Fruit fly (Drosophila melanogaster) whole organism, wandering third instar larva: Measurements from ENCODE around the gene slpr.

Experiments
- Abd-B ChIP-seq: fragments of >200 bp; optimal IDR thresholded peaks from 2 replicates; lab custom pipeline; 2017; ENCODE audit warnings: missing biosample characterization, missing genetic modification characterization
- CG32264 ChIP-seq: fragments of 200-800 bp; sonication (Bioruptor generic); optimal IDR thresholded peaks from 2 replicates; lab custom pipeline; 2016; ENCODE audit warnings: missing biosample characterization, missing genetic modification characterization
- CG9705 ChIP-seq: fragments of 200-800 bp; sonication (Bioruptor generic); optimal IDR thresholded peaks from 2 replicates; lab custom pipeline; 2018; ENCODE audit warnings: missing biosample characterization, mild to moderate bottlenecking, missing genetic modification characterization
- CrebA ChIP-seq: fragments of 200-800 bp; sonication (Bioruptor generic); optimal IDR thresholded peaks from 2 replicates; lab custom pipeline; 2016; ENCODE audit warnings: missing biosample characterization, mild to moderate bottlenecking, missing genetic modification characterization, borderline replicate concordance
- Dfd ChIP-seq: fragments of >200 bp; optimal IDR thresholded peaks from 2 replicates; lab custom pipeline; 2017; ENCODE audit warnings: missing biosample characterization, missing genetic modification characterization
- Dif ChIP-seq: fragments of 200-275, 200-300 bp; sonication (Bioruptor generic); optimal IDR thresholded peaks from 2 replicates; lab custom pipeline; 2018; ENCODE audit warnings: missing biosample characterization, missing genetic modification characterization; ENCODE audit not compliant: partially characterized antibody
- GATAd ChIP-seq: sonication (Bioruptor generic); optimal IDR thresholded peaks from 2 replicates; lab custom pipeline; 2016; ENCODE audit warnings: missing biosample characterization, missing genetic modification characterization
- Hnf4 ChIP-seq: fragments of 200-800 bp; sonication (Bioruptor generic); optimal IDR thresholded peaks from 2 replicates; lab custom pipeline; 2016; ENCODE audit warnings: missing biosample characterization, mild to moderate bottlenecking, missing genetic modification characterization
- Mio ChIP-seq: sonication (Bioruptor generic); optimal IDR thresholded peaks from 2 replicates; lab custom pipeline; 2016; ENCODE audit warnings: missing biosample characterization, missing genetic modification characterization
- Myc ChIP-seq: fragments of >200 bp; optimal IDR thresholded peaks from 2 replicates; lab custom pipeline; 2017
- N ChIP-seq: fragments of >200 bp; optimal IDR thresholded peaks from 2 replicates; lab custom pipeline; 2018; ENCODE audit warnings: missing biosample characterization, missing external identifiers, missing genetic modification characterization
- OdsH ChIP-seq: fragments of 200-800 bp; sonication (Bioruptor generic); optimal IDR thresholded peaks from 2 replicates; lab custom pipeline; 2016; ENCODE audit warnings: missing biosample characterization, mild to moderate bottlenecking, missing genetic modification characterization
- Rel ChIP-seq, 2 experiments: fragments of 200-800 bp; sonication (Bioruptor generic) in 1 of 2; optimal IDR thresholded peaks; 2 replicates in 1 of 2; 3 replicates in 1 of 2; lab custom pipeline; 2016 to 2019; ENCODE audit warnings: mild to moderate bottlenecking in 2 of 2, missing biosample characterization in 2 of 2, missing genetic modification characterization in 2 of 2, moderate library complexity in 1 of 2
- Sp1 ChIP-seq: fragments of 200-800 bp; sonication (Bioruptor generic); optimal IDR thresholded peaks from 3 replicates; lab custom pipeline; 2019; ENCODE audit warnings: missing biosample characterization, mild to moderate bottlenecking, missing genetic modification characterization, moderate library complexity
- br ChIP-seq: fragments of 200-800 bp; sonication (Bioruptor generic); optimal IDR thresholded peaks from 2 replicates; lab custom pipeline; 2016; ENCODE audit warnings: missing biosample characterization, missing genetic modification characterization
- brk ChIP-seq: fragments of 200-800 bp; sonication (Bioruptor generic); optimal IDR thresholded peaks from 2 replicates; lab custom pipeline; 2016; ENCODE audit warnings: missing biosample characterization, mild to moderate bottlenecking, missing genetic modification characterization
- dl ChIP-seq, 2 experiments: fragments of 175-275, 200-275 bp in 1 of 2; fragments of 200-275 bp in 1 of 2; sonication (Bioruptor generic); optimal IDR thresholded peaks; lab custom pipeline; 2018; ENCODE audit warnings: mild to moderate bottlenecking in 2 of 2, missing biosample characterization in 2 of 2, missing genetic modification characterization in 2 of 2, moderate library complexity in 2 of 2; ENCODE audit not compliant: partially characterized antibody in 2 of 2, insufficient read depth in 1 of 2
- dmrt93B ChIP-seq: fragments of 200-800 bp; sonication (Bioruptor generic); optimal IDR thresholded peaks from 2 replicates; lab custom pipeline; 2018; ENCODE audit warnings: missing biosample characterization, mild to moderate bottlenecking, missing genetic modification characterization
- dsf ChIP-seq: sonication (Bioruptor generic); optimal IDR thresholded peaks from 2 replicates; lab custom pipeline; 2016; ENCODE audit warnings: missing biosample characterization, missing genetic modification characterization, borderline replicate concordance
- ey ChIP-seq: fragments of 200-800 bp; sonication (Bioruptor generic); optimal IDR thresholded peaks from 2 replicates; lab custom pipeline; 2016; ENCODE audit warnings: missing biosample characterization, missing genetic modification characterization
- foxo ChIP-seq, 2 experiments: fragments of 200-800 bp; sonication (Bioruptor generic); optimal IDR thresholded peaks; 2 replicates in 1 of 2; 3 replicates in 1 of 2; lab custom pipeline; 2016 to 2017; ENCODE audit warnings: missing biosample characterization in 2 of 2, missing genetic modification characterization in 2 of 2
- fru ChIP-seq: fragments of 200-800 bp; sonication (Bioruptor generic); optimal IDR thresholded peaks from 3 replicates; lab custom pipeline; 2016; ENCODE audit warnings: missing biosample characterization, mild to moderate bottlenecking, missing genetic modification characterization
- jim ChIP-seq: fragments of 175-275, 200-325 bp; sonication (Bioruptor generic); optimal IDR thresholded peaks from 2 replicates; lab custom pipeline; 2016; ENCODE audit warnings: missing biosample characterization, mild to moderate bottlenecking, missing genetic modification characterization
- pan ChIP-seq: fragments of >200 bp; optimal IDR thresholded peaks from 2 replicates; lab custom pipeline; 2017
- psq ChIP-seq: fragments of 200-800 bp; sonication (Bioruptor generic); optimal IDR thresholded peaks from 3 replicates; lab custom pipeline; 2017; ENCODE audit warnings: missing biosample characterization, mild to moderate bottlenecking, missing genetic modification characterization, moderate library complexity
- sage ChIP-seq: fragments of 200-800 bp; sonication (Bioruptor generic); optimal IDR thresholded peaks from 2 replicates; lab custom pipeline; 2016; ENCODE audit warnings: missing biosample characterization, mild to moderate bottlenecking, missing genetic modification characterization
- sv ChIP-seq: fragments of 200-800 bp; sonication (Bioruptor generic); optimal IDR thresholded peaks from 3 replicates; lab custom pipeline; 2016; ENCODE audit warnings: missing biosample characterization, missing genetic modification characterization
- tai ChIP-seq: sonication (Bioruptor generic); optimal IDR thresholded peaks from 2 replicates; lab custom pipeline; 2016; ENCODE audit warnings: missing biosample characterization, missing genetic modification characterization
- usp ChIP-seq: fragments of >200 bp; optimal IDR thresholded peaks from 2 replicates; lab custom pipeline; 2017; ENCODE audit warnings: missing biosample characterization, missing genetic modification characterization

The slpr gene

dm6 chrX:8157294-8157693 lies 19.7 kb downstream of the slpr start, which contains the start of the genes Traf6 and GIIIspla2 (continued):
- TF ChIP-seq usp (GFP tag; lab: Kevin White, UChicago) = no peak
- peak; percentile 0 for TF ChIP-seq br (GFP tag; lab: Kevin White, UChicago)
- no peak for TF ChIP-seq Abd-B (GFP tag; lab: Kevin White, UChicago)
- TF ChIP-seq foxo (GFP tag; optimal IDR thresholded peaks at IDR 0.05; lab: Kevin White, UChicago) = peak in 1 of 2 experiments; percentile 74
- TF ChIP-seq CG9705 (GFP tag; lab: Kevin White, UChicago) = peak; percentile 81
- TF ChIP-seq OdsH (GFP tag; lab: Kevin White, UChicago) = peak; percentile 60
- peak; percentile 59 for TF ChIP-seq psq (GFP tag; lab: Kevin White, UChicago)
- TF ChIP-seq dsf (GFP tag; lab: Kevin White, UChicago) = no peak
- peak; percentile 54 for TF ChIP-seq sv
- TF ChIP-seq pan (lab: Kevin White, UChicago) = no peak
- no peak for TF ChIP-seq Hnf4
- no peak for TF ChIP-seq Dif (GFP tag; lab: Kevin White, UChicago)
- TF ChIP-seq fru = peak; percentile 80

dm6 chrX:8152718-8153117 lies 24.3 kb downstream of the slpr start, which contains the start of gene CG18262:
Gene CG18262, plus strand, starts transcription at chrX:8152948.
- TF ChIP-seq Rel (GFP tag; optimal IDR thresholded peaks at IDR 0.05; lab: Kevin White, UChicago) = no peak
- TF ChIP-seq Rel (tag; optimal IDR thresholded peaks at IDR 0.05; lab: Kevin White, UChicago) = peak; percentile 72
- no peak for TF ChIP-seq Dif (GFP tag; lab: Kevin White, UChicago)
- TF ChIP-seq fru = no peak
- peak; percentile 5 for TF ChIP-seq GATAd

DNA sequence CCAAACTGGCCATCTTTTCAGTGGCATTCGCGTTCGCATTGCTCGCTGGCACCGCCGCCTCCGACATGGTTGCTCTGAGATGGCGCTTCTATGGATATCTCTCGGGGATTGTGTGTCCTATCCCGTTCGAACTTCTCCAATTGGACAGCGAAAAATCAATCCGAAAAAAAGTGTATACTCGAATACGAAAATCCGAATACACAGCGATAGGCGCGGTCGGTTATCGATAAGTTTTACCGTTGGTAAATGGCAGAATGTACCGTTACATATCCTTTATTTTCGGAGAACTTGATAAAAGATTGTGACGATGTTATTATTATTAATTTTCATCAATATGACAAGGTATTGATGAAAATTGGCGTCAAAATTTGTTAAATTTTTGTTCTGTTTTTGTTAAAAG lies 24.9 kb downstream of the slpr start, which contains the start of gene Gbeta5:
TSS of gene Gbeta5 (minus strand) at position 199 of the 400 bp plus-strand sequence.
- TF ChIP-seq Abd-B (GFP tag; lab: Kevin White, UChicago) (no peak), Rel (GFP tag; optimal IDR thresholded peaks at IDR 0.05; lab: Kevin White, UChicago) (no peak), Rel (tag; optimal IDR thresholded peaks at IDR 0.05; lab: Kevin White, UChicago) (no peak), N (no peak), CrebA (GFP tag; lab: Kevin White, UChicago) (no peak), psq (GFP tag; lab: Kevin White, UChicago) (no peak), pan (lab: Kevin White, UChicago) (no peak), dl (GFP tag; optimal IDR thresholded peaks at IDR 0.05; lab: Kevin White, UChicago; ENCODE audit: insufficient read depth in 1 of 2, partially characterized antibody in 2 of 2) (no peak), Sp1 (GFP tag; lab: Kevin White, UChicago) (no peak), Dfd (no peak), usp (GFP tag; lab: Kevin White, UChicago) (no peak), dmrt93B (GFP tag; lab: Kevin White, UChicago) (no peak), CG9705 (GFP tag; lab: Kevin White, UChicago) (no peak), Hnf4 (no peak), dsf (GFP tag; lab: Kevin White, UChicago) (no peak), sage (GFP tag; lab: Kevin White, UChicago) (no peak), jim (no peak)

DNA sequence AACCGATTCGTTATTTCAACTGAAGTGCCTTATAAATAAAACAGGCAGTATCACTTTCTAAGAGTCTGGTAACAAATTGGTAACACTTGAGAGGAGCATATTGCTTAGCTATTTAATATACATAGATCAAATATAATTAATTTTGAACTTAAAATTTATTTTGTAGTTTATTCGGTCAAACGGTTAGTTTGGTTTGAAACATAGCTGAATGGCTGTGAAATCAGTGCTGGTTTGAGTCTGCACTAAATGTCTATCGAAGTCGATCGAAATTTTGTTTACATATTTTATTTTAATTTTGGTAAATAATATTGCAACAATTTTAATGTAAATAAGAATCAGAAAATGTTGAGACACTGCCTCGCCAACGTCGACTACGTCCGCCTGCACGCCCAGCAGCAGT lies 28.4 kb downstream of the slpr start, which contains the start of gene CG10959:
TSS of gene CG10959 (plus strand) at position 228 of the 400 bp plus-strand sequence.
- TF ChIP-seq br (GFP tag; lab: Kevin White, UChicago) = no peak
- peak; percentile 4 for TF ChIP-seq Myc
- no peak for TF ChIP-seq Dfd
- TF ChIP-seq Mio (GFP tag; lab: Kevin White, UChicago) = no peak
- no peak for TF ChIP-seq Hnf4
- no peak for TF ChIP-seq dl (GFP tag; optimal IDR thresholded peaks at IDR 0.05; lab: Kevin White, UChicago; ENCODE audit: insufficient read depth in 1 of 2, partially characterized antibody in 2 of 2)

DNA sequence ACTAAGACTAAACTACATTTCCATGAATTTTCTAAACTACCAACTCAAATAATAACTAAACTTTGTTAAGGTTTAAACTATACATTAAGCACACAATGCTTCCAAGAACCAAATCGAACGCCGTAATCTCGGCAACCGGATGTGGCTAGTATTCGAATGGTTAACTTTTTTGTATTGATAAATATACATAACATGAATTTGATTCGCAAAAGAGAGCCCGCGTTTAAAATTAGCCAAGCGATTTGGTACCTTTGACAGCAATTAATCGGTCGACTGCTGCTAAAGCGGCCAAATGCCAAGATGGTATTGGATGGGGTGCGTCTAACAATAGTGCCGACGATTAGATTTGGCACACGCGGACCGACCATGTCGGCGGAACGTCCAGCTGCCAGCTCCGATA lies 29.3 kb downstream of the slpr start, which contains the start of gene CG15336:
TSS of gene CG15336 (plus strand) at position 301 of the 400 bp plus-strand sequence.
- TF ChIP-seq usp (GFP tag; lab: Kevin White, UChicago) = no peak
- no peak for TF ChIP-seq dsf (GFP tag; lab: Kevin White, UChicago)
- TF ChIP-seq Mio (GFP tag; lab: Kevin White, UChicago) = no peak
- no peak for TF ChIP-seq Hnf4
- TF ChIP-seq ey (GFP tag; lab: Kevin White, UChicago) = no peak
- TF ChIP-seq psq (GFP tag; lab: Kevin White, UChicago) = no peak
- no peak for TF ChIP-seq tai
- TF ChIP-seq Myc = no peak
- TF ChIP-seq CG32264 (GFP tag; lab: Kevin White, UChicago) = no peak
- TF ChIP-seq sv = no peak
- no peak for TF ChIP-seq dmrt93B (GFP tag; lab: Kevin White, UChicago)
- no peak for TF ChIP-seq OdsH (GFP tag; lab: Kevin White, UChicago)
- no peak for TF ChIP-seq brk (GFP tag; lab: Kevin White, UChicago)
- TF ChIP-seq jim = no peak
- TF ChIP-seq GATAd = no peak
- TF ChIP-seq Dif (GFP tag; lab: Kevin White, UChicago) = no peak
- TF ChIP-seq Abd-B (GFP tag; lab: Kevin White, UChicago) = no peak
